Worm (Caenorhabditis elegans) whole organism, young adult: Measurements from ENCODE around the gene cutl-11.

Source experiments
- F10E7.11 ChIP-seq: sonication (generic microtip); optimal IDR thresholded peaks from 2 replicates; lab custom pipeline; 2017; ENCODE audit warnings: mild to moderate bottlenecking, missing genetic modification characterization, moderate library complexity, missing compliant biosample characterization
- F23B12.7 ChIP-seq: sonication (generic microtip); optimal IDR thresholded peaks from 2 replicates; lab custom pipeline; 2017; ENCODE audit warnings: missing genetic modification characterization, mild to moderate bottlenecking, missing compliant biosample characterization, antibody characterized with exemption, moderate library complexity; ENCODE audit not compliant: insufficient read depth
- F33H1.4 ChIP-seq: fragments of 200-800 bp; sonication (Bioruptor generic); IDR thresholded peaks from 2 replicates; pipeline ENCODE4 v1.3.6; 2022; ENCODE audit warnings: missing genetic modification reagents, missing genetic modification characterization, missing compliant biosample characterization
- F52B5.7 ChIP-seq: sonication (generic microtip); optimal IDR thresholded peaks from 2 replicates; lab custom pipeline; 2016; ENCODE audit warnings: mild to moderate bottlenecking, missing genetic modification characterization, missing compliant biosample characterization
- F55B11.4 ChIP-seq: sonication (generic microtip); optimal IDR thresholded peaks from 2 replicates; lab custom pipeline; 2016; ENCODE audit warnings: missing compliant biosample characterization, missing genetic modification characterization, borderline replicate concordance; ENCODE audit not compliant: insufficient read depth
- T07F8.4 ChIP-seq: sonication (generic microtip); optimal IDR thresholded peaks from 2 replicates; lab custom pipeline; 2016; ENCODE audit warnings: mild to moderate bottlenecking, missing genetic modification characterization, moderate library complexity, missing compliant biosample characterization
- Y53G8AR.9 ChIP-seq: fragments of 200-800 bp; sonication (Bioruptor generic); conservative IDR thresholded peaks from 2 replicates; pipeline ENCODE4 v1.3.6; 2022; ENCODE audit warnings: missing genetic modification reagents, missing genetic modification characterization, missing compliant biosample characterization
- ZK185.1 ChIP-seq: sonication (generic microtip); optimal IDR thresholded peaks from 2 replicates; lab custom pipeline; 2016; ENCODE audit warnings: mild to moderate bottlenecking, missing genetic modification characterization, missing compliant biosample characterization; ENCODE audit not compliant: poor library complexity, severe bottlenecking
- bed-1 ChIP-seq: fragments of 200-800 bp; sonication (Bioruptor generic); IDR thresholded peaks from 2 replicates; pipeline ENCODE4 v1.3.6; 2022; ENCODE audit warnings: missing genetic modification reagents, missing genetic modification characterization, missing compliant biosample characterization
- bed-2 ChIP-seq: fragments of 200-800 bp; sonication (Bioruptor generic); IDR thresholded peaks from 2 replicates; pipeline ENCODE4 v1.3.6; 2022; ENCODE audit warnings: missing genetic modification reagents, missing genetic modification characterization, missing compliant biosample characterization
- cebp-2 ChIP-seq: fragments of 200-800 bp; sonication (Bioruptor generic); IDR thresholded peaks from 2 replicates; pipeline ENCODE4 v1.3.6; 2022; ENCODE audit warnings: missing genetic modification characterization, missing compliant biosample characterization
- ceh-27 ChIP-seq: fragments of 200-800 bp; sonication (Bioruptor generic); optimal IDR thresholded peaks from 2 replicates; lab custom pipeline; 2018; ENCODE audit warnings: mild to moderate bottlenecking, missing genetic modification characterization, moderate library complexity, missing compliant biosample characterization
- ceh-58 ChIP-seq: fragments of 200-800 bp; sonication (Bioruptor generic); IDR thresholded peaks from 2 replicates; pipeline ENCODE4 v1.3.6; 2022; ENCODE audit warnings: missing genetic modification characterization, missing compliant biosample characterization
- chd-7 ChIP-seq: sonication (generic microtip); optimal IDR thresholded peaks from 2 replicates; lab custom pipeline; 2016; ENCODE audit warnings: mild to moderate bottlenecking, missing genetic modification characterization, moderate library complexity, missing compliant biosample characterization
- ets-4 ChIP-seq: fragments of 200-800 bp; sonication (Bioruptor generic); optimal IDR thresholded peaks from 2 replicates; lab custom pipeline; 2018; ENCODE audit warnings: mild to moderate bottlenecking, missing genetic modification characterization, missing compliant biosample characterization
- fkh-3 ChIP-seq: sonication (generic microtip); optimal IDR thresholded peaks from 2 replicates; lab custom pipeline; 2016; ENCODE audit warnings: mild to moderate bottlenecking, missing genetic modification characterization, missing compliant biosample characterization
- hsf-1 ChIP-seq: fragments of 200-800 bp; sonication (Bioruptor generic); IDR thresholded peaks from 2 replicates; pipeline ENCODE4 v1.3.6; 2022; ENCODE audit warnings: missing genetic modification reagents, missing genetic modification characterization, missing compliant biosample characterization
- let-607 ChIP-seq, 2 experiments: fragments of 200-800 bp in 1 of 2; sonication (Bioruptor generic) in 1 of 2; sonication (generic microtip) in 1 of 2; optimal IDR thresholded peaks; 2 replicates each; lab custom pipeline; 2016 to 2018; ENCODE audit warnings: mild to moderate bottlenecking in 2 of 2, missing compliant biosample characterization in 2 of 2, missing genetic modification characterization in 2 of 2, moderate library complexity in 2 of 2, missing genotype in 1 of 2
- lin-35 ChIP-seq, 3 experiments: fragments of 150-350 bp in 2 of 3; sonication (generic microtip) in 1 of 3; optimal IDR thresholded peaks; 2 replicates each; lab custom pipeline; 2014 to 2018; ENCODE audit warnings: missing biosample characterization in 3 of 3, missing genetic modification characterization in 3 of 3, missing genetic modification reagents in 3 of 3
- lin-40 ChIP-seq: sonication (generic microtip); optimal IDR thresholded peaks from 2 replicates; lab custom pipeline; 2016; ENCODE audit warnings: missing genetic modification characterization, mild to moderate bottlenecking, missing compliant biosample characterization, missing genotype, missing genetic modification reagents
- lir-1 ChIP-seq: fragments of 200-800 bp; sonication (Bioruptor generic); conservative IDR thresholded peaks from 2 replicates; pipeline ENCODE4 v1.3.6; 2022; ENCODE audit warnings: missing genetic modification reagents, missing genetic modification characterization, missing compliant biosample characterization
- madf-3 ChIP-seq: fragments of 200-800 bp; sonication (Bioruptor generic); IDR thresholded peaks from 2 replicates; pipeline ENCODE4 v1.3.6; 2022; ENCODE audit warnings: missing genetic modification reagents, missing genetic modification characterization, missing compliant biosample characterization
- mcd-1 ChIP-seq: fragments of 200-800 bp; sonication (Bioruptor generic); IDR thresholded peaks from 2 replicates; pipeline ENCODE4 v1.3.6; 2022; ENCODE audit warnings: missing genetic modification reagents, missing genetic modification characterization, missing compliant biosample characterization
- nhr-80 ChIP-seq: sonication (generic microtip); optimal IDR thresholded peaks from 2 replicates; lab custom pipeline; 2016; ENCODE audit warnings: missing genetic modification characterization, missing compliant biosample characterization
- rec-8 ChIP-seq, 2 experiments: sonication (generic microtip); optimal IDR thresholded peaks; 2 replicates each; lab custom pipeline; 2016; ENCODE audit warnings: mild to moderate bottlenecking in 2 of 2, missing genetic modification characterization in 2 of 2, missing genetic modification reagents in 2 of 2, missing genotype in 2 of 2, missing biosample characterization in 1 of 2, missing compliant biosample characterization in 1 of 2, moderate library complexity in 1 of 2
- sea-2 ChIP-seq: fragments of 200-800 bp; sonication (Bioruptor generic); IDR thresholded peaks from 2 replicates; pipeline ENCODE4 v1.3.6; 2022; ENCODE audit warnings: missing genetic modification characterization, missing compliant biosample characterization
- tlf-1 ChIP-seq: fragments of 200-800 bp; sonication (Bioruptor generic); optimal IDR thresholded peaks from 2 replicates; lab custom pipeline; 2018; ENCODE audit warnings: mild to moderate bottlenecking, missing genetic modification characterization, missing compliant biosample characterization
- unc-62 ChIP-seq: fragments of 150-350 bp; optimal IDR thresholded peaks from 2 replicates; lab custom pipeline; 2014; ENCODE audit warnings: missing biosample characterization, missing genetic modification reagents, missing genetic modification characterization
- xnd-1 ChIP-seq: sonication (generic microtip); optimal IDR thresholded peaks from 2 replicates; lab custom pipeline; 2016; ENCODE audit warnings: missing genotype, missing genetic modification reagents, missing genetic modification characterization, missing compliant biosample characterization
- zfh-2 ChIP-seq: fragments of 200-800 bp; sonication (Bioruptor generic); conservative IDR thresholded peaks from 2 replicates; pipeline ENCODE4 v1.3.6; 2022; ENCODE audit warnings: missing genetic modification reagents, missing genetic modification characterization, missing compliant biosample characterization
- ztf-22 ChIP-seq: fragments of 200-800 bp; sonication (Bioruptor generic); optimal IDR thresholded peaks from 2 replicates; lab custom pipeline; 2018; ENCODE audit warnings: mild to moderate bottlenecking, missing genetic modification characterization, moderate library complexity, missing compliant biosample characterization
- ztf-26 ChIP-seq: sonication (generic microtip); optimal IDR thresholded peaks from 2 replicates; lab custom pipeline; 2017; ENCODE audit warnings: missing genetic modification characterization, missing compliant biosample characterization
- ztf-6 ChIP-seq: fragments of 200-800 bp; sonication (Bioruptor generic); IDR thresholded peaks from 2 replicates; pipeline ENCODE4 v1.3.6; 2022; ENCODE audit warnings: missing genetic modification reagents, missing genetic modification characterization, missing compliant biosample characterization

cutl-11 gene

DNA sequence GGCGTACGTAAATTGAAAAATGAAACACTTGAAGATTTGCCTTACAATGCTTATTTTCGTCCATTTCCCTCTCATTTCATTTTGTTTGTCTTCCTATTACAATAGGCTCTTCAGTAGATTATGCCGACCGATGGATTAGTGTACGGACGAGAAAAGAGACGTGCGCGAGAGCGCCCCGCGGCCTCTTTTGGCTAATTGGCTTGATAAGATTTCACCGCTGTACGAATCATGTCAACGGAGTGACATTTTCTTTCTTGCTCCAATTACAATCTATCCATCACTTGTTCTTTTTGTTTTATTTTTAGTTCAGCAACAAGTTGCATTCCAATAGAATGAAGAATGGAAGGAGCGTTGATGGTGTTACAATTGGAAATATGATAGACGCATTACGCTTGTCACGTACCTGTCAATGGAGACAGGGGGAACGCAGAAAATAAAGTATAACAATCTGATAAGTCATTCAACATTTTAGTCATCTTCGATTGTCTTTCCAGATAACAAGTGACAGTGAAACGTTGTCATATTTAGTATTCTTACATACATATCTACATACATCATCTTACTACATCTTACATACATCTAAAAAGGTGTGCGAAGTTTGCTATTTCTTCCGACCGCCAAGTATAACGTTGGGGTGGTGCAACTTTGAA lies 42.4 kb downstream of the cutl-11 start:
- TF ChIP-seq unc-62 (GFP tag; lab: Kevin White, UChicago) (peak; percentile 95), nhr-80 (tag; lab: Kevin White, UChicago) (peak; percentile 76), let-607 (tag; optimal IDR thresholded peaks at IDR 0.05; lab: Kevin White, UChicago) (peak; percentile 61 to 64), F55B11.4 (tag; lab: Kevin White, UChicago) (no peak), chd-7 (no peak), madf-3 (GFP tag; lab: Robert Waterston, UW) (no peak), ztf-22 (GFP tag; lab: Kevin White, UChicago) (peak; percentile 18), ZK185.1 (peak; percentile 8), Y53G8AR.9 (0 out of 2 replicates have a peak, but pooled peaks have one; percentile 21), ets-4 (peak; percentile 17)

DNA sequence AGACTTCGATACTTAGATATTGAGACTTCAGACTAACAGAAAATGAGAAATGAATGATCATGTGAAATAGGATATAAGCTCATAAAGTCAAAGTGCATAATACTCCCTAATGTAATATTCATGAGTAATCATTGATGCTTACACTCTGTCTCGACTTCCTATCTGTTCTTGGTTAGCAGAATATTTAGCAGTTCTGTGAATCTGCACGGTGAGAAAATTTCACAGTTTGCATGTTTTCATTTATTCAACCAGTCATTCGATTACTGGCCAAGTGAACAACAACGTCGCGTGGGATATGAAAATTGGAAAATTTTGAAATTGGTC lies 43.2 kb downstream of the cutl-11 start:
- TF ChIP-seq F33H1.4 (GFP tag; lab: Robert Waterston, UW) = no peak
- TF ChIP-seq sea-2 (GFP tag; lab: Robert Waterston, UW) = no peak
- no peak for TF ChIP-seq T07F8.4 (tag; lab: Kevin White, UChicago)
- no peak for TF ChIP-seq zfh-2 (GFP tag; lab: Robert Waterston, UW)
- TF ChIP-seq ztf-26 (tag; lab: Kevin White, UChicago) = no peak
- no peak for TF ChIP-seq ztf-6
- TF ChIP-seq F52B5.7 (tag; lab: Kevin White, UChicago) = no peak
- no peak for TF ChIP-seq tlf-1 (GFP tag; lab: Kevin White, UChicago)
- TF ChIP-seq xnd-1 (tag; lab: Kevin White, UChicago) = no peak
- TF ChIP-seq lin-35 (GFP tag; optimal IDR thresholded peaks at IDR 0.05; lab: Kevin White, UChicago) = no peak
- TF ChIP-seq lin-40 (tag; lab: Kevin White, UChicago) = no peak
- no peak for TF ChIP-seq nhr-80 (tag; lab: Kevin White, UChicago)
- TF ChIP-seq, all 124 proteins: peak for 0

DNA sequence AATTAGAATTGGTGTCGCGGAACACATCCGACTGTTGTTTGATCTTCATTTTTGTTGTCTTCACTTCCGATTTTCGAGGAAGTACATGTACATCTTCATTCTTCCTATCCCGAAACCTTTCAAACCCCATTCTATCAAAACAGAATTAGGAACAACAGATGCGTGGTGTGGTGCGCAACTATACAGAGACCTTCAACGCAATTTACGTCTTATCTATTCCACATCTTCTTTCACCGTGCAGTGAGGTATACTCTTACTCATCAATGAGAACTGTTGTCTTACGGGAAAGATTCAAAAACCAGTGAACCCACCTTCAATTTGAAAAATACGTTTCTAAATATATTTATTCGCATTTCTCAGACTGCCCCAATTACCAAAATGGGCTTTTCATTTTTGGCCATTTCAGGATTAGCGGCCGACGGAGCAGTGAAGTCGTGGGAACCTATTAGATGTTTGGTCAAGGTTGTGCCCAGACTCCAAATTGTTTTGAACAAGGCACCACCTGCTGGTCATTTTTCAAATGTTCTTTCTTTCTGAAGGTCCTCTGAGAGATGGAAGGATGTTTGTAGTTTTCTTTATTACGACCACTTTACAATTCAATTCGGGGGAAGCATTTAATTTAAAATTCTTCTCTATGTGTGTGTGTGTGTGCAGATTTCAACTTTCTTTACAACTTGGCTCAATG lies 43.7 kb downstream of the cutl-11 start:
- TF ChIP-seq T07F8.4 (tag; lab: Kevin White, UChicago) (no peak), mcd-1 (GFP tag; lab: Robert Waterston, UW) (no peak), fkh-3 (tag; lab: Kevin White, UChicago) (no peak), bed-2 (GFP tag; lab: Robert Waterston, UW) (no peak), lir-1 (GFP tag; lab: Robert Waterston, UW) (no peak), bed-1 (no peak), hsf-1 (GFP tag; lab: Robert Waterston, UW) (no peak), ceh-27 (GFP tag; lab: Kevin White, UChicago) (no peak), F10E7.11 (tag; lab: Kevin White, UChicago) (no peak), F23B12.7 (tag; lab: Kevin White, UChicago) (no peak), ceh-58 (no peak), cebp-2 (GFP tag; lab: Robert Waterston, UW) (no peak), rec-8 (tag; optimal IDR thresholded peaks at IDR 0.05; lab: Kevin White, UChicago) (no peak)
